Worm (Caenorhabditis elegans): ENCODE measurements around the gene scl-10.

scl-10 gene

ce11 chrIV:13048157-13048556, at the start of gene scl-10:
TSS of gene scl-10 (plus strand) at chrIV:13048457.
- TF ChIP-seq flh-1 (GFP tag; optimal IDR thresholded peaks at IDR 0.05), result no peak
- TF ChIP-seq hlh-1 (tag; optimal IDR thresholded peaks at IDR 0.05), result no peak
- no peak for TF ChIP-seq M03D4.4 (tag; optimal IDR thresholded peaks at IDR 0.05)
- TF ChIP-seq blmp-1 (tag; optimal IDR thresholded peaks at IDR 0.05), result no peak
- TF ChIP-seq drap-1 (GFP tag; optimal IDR thresholded peaks at IDR 0.05), result no peak
- no peak for TF ChIP-seq ham-2 (GFP tag; optimal IDR thresholded peaks at IDR 0.05)
- TF ChIP-seq tbx-8 (GFP tag; optimal IDR thresholded peaks at IDR 0.05), result no peak
- TF ChIP-seq sptf-1 (tag; optimal IDR thresholded peaks at IDR 0.05), result no peak
- TF ChIP-seq ceh-83 (GFP tag; optimal IDR thresholded peaks at IDR 0.05), result no peak
- TF ChIP-seq zip-8 (tag; optimal IDR thresholded peaks at IDR 0.05), result no peak
- TF ChIP-seq mep-1 (tag; optimal IDR thresholded peaks at IDR 0.05), result no peak
- TF ChIP-seq ztf-11 (tag; optimal IDR thresholded peaks at IDR 0.05), result no peak
- no peak for TF ChIP-seq nhr-2 (tag; optimal IDR thresholded peaks at IDR 0.05)

- TF ChIP-seq nhr-2 (tag; optimal IDR thresholded peaks at IDR 0.05), result peak; percentile 68
- peak; percentile 23 for TF ChIP-seq sptf-1 (tag; optimal IDR thresholded peaks at IDR 0.05)
- peak; percentile 76 for TF ChIP-seq ham-2 (GFP tag; optimal IDR thresholded peaks at IDR 0.05)
- peak; percentile 53 for TF ChIP-seq pha-4 (tag; optimal IDR thresholded peaks at IDR 0.05)
- TF ChIP-seq ceh-43 (GFP tag; optimal IDR thresholded peaks at IDR 0.05), result no peak
- TF ChIP-seq M03D4.4 (tag; optimal IDR thresholded peaks at IDR 0.05), result no peak
Observed at ce11 chrIV:12999087-12999486, 49.2 kb upstream of the scl-10 start.

ce11 chrIV:13008405-13009208, 39.6 kb upstream of the scl-10 start, which contains the start of gene mbk-2:
TSS of gene mbk-2 (plus strand) at chrIV:13009158.
- TF ChIP-seq cnd-1 (tag; optimal IDR thresholded peaks at IDR 0.05) (no peak), mab-5 (tag; optimal IDR thresholded peaks at IDR 0.05) (no peak), elt-3 (tag; optimal IDR thresholded peaks at IDR 0.05) (no peak), nhr-237 (tag; optimal IDR thresholded peaks at IDR 0.05) (no peak), sem-2 (GFP tag; optimal IDR thresholded peaks at IDR 0.05) (no peak), pha-4 (tag; optimal IDR thresholded peaks at IDR 0.05) (no peak), lin-32 (GFP tag; optimal IDR thresholded peaks at IDR 0.05) (no peak), snpc-4 (tag; optimal IDR thresholded peaks at IDR 0.05) (no peak)

ce11 chrIV:13009507-13009906, 38.8 kb upstream of the scl-10 start:
- no peak for TF ChIP-seq tbx-8 (GFP tag; optimal IDR thresholded peaks at IDR 0.05)
- TF ChIP-seq ces-1 (GFP tag; optimal IDR thresholded peaks at IDR 0.05), result no peak
- no peak for TF ChIP-seq nhr-12 (tag; optimal IDR thresholded peaks at IDR 0.05)
- TF ChIP-seq cnd-1 (tag; optimal IDR thresholded peaks at IDR 0.05), result no peak
- TF ChIP-seq pha-4 (tag; optimal IDR thresholded peaks at IDR 0.05), result no peak
- no peak for TF ChIP-seq sem-2 (GFP tag; optimal IDR thresholded peaks at IDR 0.05)
- no peak for TF ChIP-seq lsy-2 (tag; optimal IDR thresholded peaks at IDR 0.05)
- no peak for TF ChIP-seq ceh-39 (tag; optimal IDR thresholded peaks at IDR 0.05)
- TF ChIP-seq drap-1 (GFP tag; optimal IDR thresholded peaks at IDR 0.05), result no peak
- TF ChIP-seq lin-13 (tag; optimal IDR thresholded peaks at IDR 0.05), result no peak
- TF ChIP-seq sptf-1 (tag; optimal IDR thresholded peaks at IDR 0.05), result no peak
- no peak for TF ChIP-seq mab-5 (tag; optimal IDR thresholded peaks at IDR 0.05)
- no peak for TF ChIP-seq ham-2 (GFP tag; optimal IDR thresholded peaks at IDR 0.05)
- no peak for TF ChIP-seq ztf-11 (tag; optimal IDR thresholded peaks at IDR 0.05)
- no peak for TF ChIP-seq mls-2 (tag; optimal IDR thresholded peaks at IDR 0.05)

- TF ChIP-seq ham-2 (GFP tag; optimal IDR thresholded peaks at IDR 0.05), result peak; percentile 35
- peak; percentile 77 for TF ChIP-seq blmp-1 (tag; optimal IDR thresholded peaks at IDR 0.05)
- no peak for TF ChIP-seq snpc-4 (tag; optimal IDR thresholded peaks at IDR 0.05)
Observed at ce11 chrIV:13013231-13013630, 35.0 kb upstream of the scl-10 start.

ce11 chrIV:13013711-13014341, 34.4 kb upstream of the scl-10 start:
- TF ChIP-seq unc-39 (tag; optimal IDR thresholded peaks at IDR 0.05) (no peak), elt-1 (tag; optimal IDR thresholded peaks at IDR 0.05; ENCODE audit: borderline replicate concordance, insufficient read depth) (peak; percentile 46)
